Worm (Caenorhabditis elegans): ENCODE results near the gene txt-8.

ce11 chrV:18412351-18412750 lies 1.8 kb upstream of the txt-8 start:
- no peak for TF ChIP-seq pes-1 (GFP tag; IDR thresholded peaks at IDR 0.05)
- no peak for TF ChIP-seq F13C5.2 (tag; optimal IDR thresholded peaks at IDR 0.05)
